Fruit fly (Drosophila melanogaster) whole organism, embryonic: ENCODE measurements around the gene CG6891.
A peak's percentile ranks its signal among the peaks of the same experiment; 100 is the strongest.

Experiments
- BtbVII ChIP-seq: fragments of 200-800 bp; sonication (Bioruptor generic); optimal IDR thresholded peaks from 3 replicates; lab custom pipeline; 2017; ENCODE audit warnings: missing biosample characterization, mild to moderate bottlenecking, missing genetic modification characterization
- Bteb2 ChIP-seq: fragments of 200-800 bp; sonication (Bioruptor generic); optimal IDR thresholded peaks from 2 replicates; lab custom pipeline; 2016; ENCODE audit warnings: missing biosample characterization, missing genetic modification characterization
- CG10209 ChIP-seq: fragments of 200-800 bp; sonication (Bioruptor generic); optimal IDR thresholded peaks from 3 replicates; lab custom pipeline; 2017; ENCODE audit warnings: missing biosample characterization, mild to moderate bottlenecking, missing genetic modification characterization, missing genetic modification reagents
- CG10267 ChIP-seq: fragments of 200-800 bp; sonication (Bioruptor generic); optimal IDR thresholded peaks from 2 replicates; lab custom pipeline; 2018; ENCODE audit warnings: missing biosample characterization, mild to moderate bottlenecking, missing genetic modification characterization, moderate library complexity
- CG11398 ChIP-seq: fragments of 200-800 bp; sonication (Bioruptor generic); optimal IDR thresholded peaks from 2 replicates; lab custom pipeline; 2016; ENCODE audit warnings: missing biosample characterization, missing genetic modification characterization
- CG11504 ChIP-seq: fragments of 200-800 bp; sonication (Bioruptor generic); optimal IDR thresholded peaks from 3 replicates; lab custom pipeline; 2019; ENCODE audit warnings: missing biosample characterization, mild to moderate bottlenecking, missing genetic modification characterization, moderate library complexity
- CG12104 ChIP-seq: fragments of 200-800 bp; sonication (Bioruptor generic); optimal IDR thresholded peaks from 3 replicates; lab custom pipeline; 2016; ENCODE audit warnings: missing biosample characterization, missing genetic modification characterization
- CG1233 ChIP-seq: fragments of 200-800 bp; sonication (Bioruptor generic); optimal IDR thresholded peaks from 4 replicates; lab custom pipeline; 2018; ENCODE audit warnings: missing biosample characterization, mild to moderate bottlenecking, missing genetic modification characterization
- CG13894 ChIP-seq: fragments of 200-800 bp; sonication (Bioruptor generic); optimal IDR thresholded peaks from 3 replicates; lab custom pipeline; 2018; ENCODE audit warnings: missing biosample characterization, mild to moderate bottlenecking, missing genetic modification characterization, moderate library complexity
- CG15073 ChIP-seq: fragments of 200-800 bp; sonication (Bioruptor generic); optimal IDR thresholded peaks from 2 replicates; lab custom pipeline; 2016; ENCODE audit warnings: missing biosample characterization, missing genetic modification characterization
- CG15479 ChIP-seq: fragments of 200-800 bp; sonication (Bioruptor generic); optimal IDR thresholded peaks from 3 replicates; lab custom pipeline; 2019; ENCODE audit warnings: missing biosample characterization, mild to moderate bottlenecking, missing genetic modification characterization, moderate library complexity
- CG15696 ChIP-seq: fragments of 200-800 bp; sonication (Bioruptor generic); optimal IDR thresholded peaks from 2 replicates; lab custom pipeline; 2019; ENCODE audit warnings: missing biosample characterization, mild to moderate bottlenecking, missing genetic modification characterization, moderate library complexity
- CG30020 ChIP-seq: fragments of 200-800 bp; optimal IDR thresholded peaks from 2 replicates; lab custom pipeline; 2019; ENCODE audit warnings: missing biosample characterization, mild to moderate bottlenecking, missing genetic modification characterization, moderate library complexity
- CG33213 ChIP-seq: fragments of 200-800 bp; sonication (Bioruptor generic); optimal IDR thresholded peaks from 3 replicates; lab custom pipeline; 2016; ENCODE audit warnings: missing biosample characterization, missing genetic modification characterization
- CG34224 ChIP-seq: fragments of 200-800 bp; sonication (Bioruptor generic); IDR thresholded peaks from 3 replicates; pipeline ENCODE4 v1.3.6; 2022; ENCODE audit warnings: missing biosample characterization, missing genetic modification characterization; ENCODE audit not compliant: partially characterized antibody
- CG4854 ChIP-seq: fragments of 200-800 bp; sonication (Bioruptor generic); optimal IDR thresholded peaks from 2 replicates; lab custom pipeline; 2016; ENCODE audit warnings: missing biosample characterization, missing genetic modification characterization, inconsistent platforms
- CG5953 ChIP-seq: fragments of 200-800 bp; sonication (Bioruptor generic); IDR thresholded peaks from 2 replicates; pipeline ENCODE4 v1.3.6; 2022; ENCODE audit warnings: missing biosample characterization, missing genetic modification characterization
- CG8924 ChIP-seq: fragments of 200-800 bp; optimal IDR thresholded peaks from 3 replicates; lab custom pipeline; 2019; ENCODE audit warnings: missing biosample characterization, mild to moderate bottlenecking, missing genetic modification characterization, moderate library complexity
- CG8944 ChIP-seq: fragments of 200-800 bp; sonication (Bioruptor generic); optimal IDR thresholded peaks from 3 replicates; lab custom pipeline; 2016; ENCODE audit warnings: missing biosample characterization, missing genetic modification characterization
- CG9215 ChIP-seq: fragments of 200-800 bp; sonication (Bioruptor generic); IDR thresholded peaks from 2 replicates; pipeline ENCODE4 v1.3.6; 2022; ENCODE audit warnings: missing biosample characterization, missing genetic modification characterization
- CrebB ChIP-seq: fragments of 200-800 bp; sonication (Bioruptor generic); optimal IDR thresholded peaks from 3 replicates; lab custom pipeline; 2018; ENCODE audit warnings: missing biosample characterization, mild to moderate bottlenecking, missing genetic modification characterization
- Deaf1 ChIP-seq: fragments of 200-800 bp; optimal IDR thresholded peaks from 3 replicates; lab custom pipeline; 2019; ENCODE audit warnings: missing biosample characterization, mild to moderate bottlenecking, missing genetic modification characterization, moderate library complexity
- Dfd ChIP-seq, 2 experiments: fragments of >200 bp; optimal IDR thresholded peaks; 2 replicates each; lab custom pipeline; 2017; ENCODE audit warnings: missing biosample characterization in 2 of 2, missing genetic modification characterization in 2 of 2
- Dp ChIP-seq: fragments of 200-800 bp; sonication (Bioruptor generic); optimal IDR thresholded peaks from 2 replicates; lab custom pipeline; 2018; ENCODE audit warnings: missing biosample characterization, mild to moderate bottlenecking, missing genetic modification characterization, moderate library complexity
- Gsc ChIP-seq: fragments of 200-800 bp; sonication (Bioruptor generic); IDR thresholded peaks from 2 replicates; pipeline ENCODE4 v1.3.6; 2022; ENCODE audit warnings: missing biosample characterization, missing genetic modification characterization
- Max ChIP-seq: fragments of 200-800 bp; sonication (Bioruptor generic); optimal IDR thresholded peaks from 2 replicates; lab custom pipeline; 2016; ENCODE audit warnings: missing biosample characterization, mild to moderate bottlenecking, missing genetic modification characterization
- NC2α ChIP-seq: fragments of 200-800 bp; sonication (Bioruptor generic); optimal IDR thresholded peaks from 2 replicates; lab custom pipeline; 2016; ENCODE audit warnings: missing biosample characterization, missing genetic modification characterization
- NK7.1 ChIP-seq: fragments of 200-800 bp; sonication (Bioruptor generic); optimal IDR thresholded peaks from 3 replicates; lab custom pipeline; 2016; ENCODE audit warnings: missing biosample characterization, missing genetic modification characterization
- Nf-YC ChIP-seq: fragments of 200-800 bp; optimal IDR thresholded peaks from 3 replicates; lab custom pipeline; 2019; ENCODE audit warnings: missing biosample characterization, mild to moderate bottlenecking, missing genetic modification characterization, moderate library complexity
- NfI ChIP-seq: fragments of 200-800 bp; sonication (Bioruptor generic); optimal IDR thresholded peaks from 3 replicates; lab custom pipeline; 2018; ENCODE audit warnings: missing biosample characterization, mild to moderate bottlenecking, missing genetic modification characterization, moderate library complexity
- Sin3A ChIP-seq: fragments of >200 bp; optimal IDR thresholded peaks from 2 replicates; lab custom pipeline; 2018
- Sry-δ ChIP-seq: fragments of 200-800 bp; sonication (Bioruptor generic); optimal IDR thresholded peaks from 2 replicates; lab custom pipeline; 2016; ENCODE audit warnings: missing biosample characterization, missing genetic modification characterization
- crc ChIP-seq: fragments of 200-800 bp; sonication (Bioruptor generic); optimal IDR thresholded peaks from 2 replicates; lab custom pipeline; 2016; ENCODE audit warnings: missing biosample characterization, missing genetic modification characterization
- dm ChIP-seq: fragments of 200-800 bp; sonication (Bioruptor generic); optimal IDR thresholded peaks from 3 replicates; lab custom pipeline; 2016; ENCODE audit warnings: missing biosample characterization, missing genetic modification characterization
- dmrt99B ChIP-seq: fragments of 200-800 bp; sonication (Bioruptor generic); optimal IDR thresholded peaks from 2 replicates; lab custom pipeline; 2018; ENCODE audit warnings: missing biosample characterization, mild to moderate bottlenecking, missing genetic modification characterization, moderate library complexity
- emc ChIP-seq: fragments of 200-800 bp; sonication (Bioruptor generic); optimal IDR thresholded peaks from 2 replicates; lab custom pipeline; 2016; ENCODE audit warnings: missing biosample characterization, missing genetic modification characterization
- gt ChIP-seq: fragments of 200-800 bp; sonication (Bioruptor generic); IDR thresholded peaks from 2 replicates; pipeline ENCODE4 v1.3.6; 2022; ENCODE audit warnings: missing biosample characterization, missing genetic modification characterization
- inv ChIP-seq: fragments of 200-800 bp; sonication (Bioruptor generic); IDR thresholded peaks from 2 replicates; pipeline ENCODE4 v1.3.6; 2022; ENCODE audit warnings: missing biosample characterization, missing genetic modification characterization; ENCODE audit not compliant: partially characterized antibody
- kni ChIP-seq: fragments of 200-800 bp; sonication (Bioruptor generic); optimal IDR thresholded peaks from 3 replicates; lab custom pipeline; 2017; ENCODE audit warnings: mild to moderate bottlenecking, missing biosample characterization, missing genetic modification reagents, missing genetic modification characterization
- lab ChIP-seq: fragments of 200-800 bp; sonication (Bioruptor generic); optimal IDR thresholded peaks from 3 replicates; lab custom pipeline; 2017; ENCODE audit warnings: missing biosample characterization, missing genetic modification characterization, mild to moderate bottlenecking, moderate library complexity, missing genetic modification reagents
- lov ChIP-seq, 2 experiments: fragments of 200-800 bp in 1 of 2; fragments of >200 bp in 1 of 2; sonication (Bioruptor generic) in 1 of 2; IDR thresholded peaks in 1 of 2; optimal IDR thresholded peaks in 1 of 2; 2 replicates in 1 of 2; 3 replicates in 1 of 2; pipeline versions ENCODE4 v1.3.6 to Lab custom; 2017 to 2022; ENCODE audit warnings: missing biosample characterization in 1 of 2, missing genetic modification characterization in 1 of 2
- nerfin-2 ChIP-seq: fragments of 200-800 bp; sonication (Bioruptor generic); IDR thresholded peaks from 2 replicates; pipeline ENCODE4 v1.3.6; 2022; ENCODE audit warnings: missing biosample characterization, missing genetic modification characterization; ENCODE audit not compliant: partially characterized antibody
- row ChIP-seq: fragments of 200-800 bp; sonication (Bioruptor generic); IDR thresholded peaks from 3 replicates; pipeline ENCODE4 v1.3.6; 2022; ENCODE audit warnings: missing biosample characterization, missing genetic modification characterization
- scrt ChIP-seq: fragments of 200-800 bp; sonication (Bioruptor generic); optimal IDR thresholded peaks from 2 replicates; lab custom pipeline; 2018; ENCODE audit warnings: missing biosample characterization, mild to moderate bottlenecking, missing genetic modification characterization, moderate library complexity
- sim ChIP-seq: fragments of 200-800 bp; sonication (Bioruptor generic); IDR thresholded peaks from 2 replicates; pipeline ENCODE4 v1.3.6; 2022; ENCODE audit warnings: missing biosample characterization, missing genetic modification characterization
- tgo ChIP-seq: fragments of 200-800 bp; sonication (Bioruptor generic); IDR thresholded peaks from 3 replicates; pipeline ENCODE4 v1.3.6; 2022; ENCODE audit warnings: missing biosample characterization, missing genetic modification characterization
- tup ChIP-seq: fragments of 200-800 bp; sonication (Bioruptor generic); optimal IDR thresholded peaks from 2 replicates; lab custom pipeline; 2016; ENCODE audit warnings: missing biosample characterization, mild to moderate bottlenecking, missing genetic modification characterization, moderate library complexity
- unc-4 ChIP-seq: fragments of 200-800 bp; sonication (Bioruptor generic); IDR thresholded peaks from 2 replicates; pipeline ENCODE4 v1.3.6; 2022; ENCODE audit warnings: missing biosample characterization, missing genetic modification characterization; ENCODE audit not compliant: partially characterized antibody

The CG6891 gene

DNA sequence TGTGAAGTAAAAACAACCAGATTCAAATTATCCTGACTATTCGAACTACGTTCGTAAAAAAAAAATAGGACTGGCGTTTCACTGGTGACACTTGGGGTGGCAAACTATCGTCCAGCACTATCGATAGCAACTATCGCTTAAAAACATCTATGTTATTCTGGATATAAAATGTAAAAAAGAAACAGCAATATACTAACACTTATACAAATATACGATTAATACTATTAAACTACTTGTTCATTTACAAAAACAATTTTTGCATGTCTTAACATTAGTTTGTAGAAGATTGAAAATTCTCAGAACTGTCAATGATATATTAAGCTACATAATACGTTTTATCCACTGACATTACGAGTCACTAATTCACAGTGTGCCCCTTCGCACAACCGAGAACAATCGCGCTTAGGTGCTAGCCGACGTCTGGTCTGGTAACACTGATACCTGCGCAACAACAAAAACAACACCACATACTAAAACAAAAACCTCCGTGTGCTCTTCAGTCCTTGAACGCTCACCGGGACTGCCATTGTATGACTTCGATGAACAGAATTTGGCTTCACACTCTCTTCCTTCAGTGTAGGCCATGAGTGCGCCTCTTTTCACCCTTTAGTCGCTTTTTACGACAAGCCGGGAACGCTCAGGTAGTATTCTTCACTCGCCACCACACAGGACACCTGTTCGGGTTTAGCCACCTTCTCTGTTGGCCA is 8.5 kb downstream of the CG6891 start, which contains the start of gene CG18259 (continued):
- TF ChIP-seq CG11504 (tag; lab: Kevin White, UChicago) (peak; percentile 41), lab (no peak), kni (GFP tag; lab: Kevin White, UChicago) (no peak), CG15696 (tag; lab: Kevin White, UChicago) (no peak), CG10267 (tag; lab: Kevin White, UChicago) (peak; percentile 20), scrt (GFP tag; lab: Kevin White, UChicago) (no peak), Gsc (GFP tag; lab: Robert Waterston, UW) (no peak), dmrt99B (no peak), Dp (GFP tag; lab: Kevin White, UChicago) (peak; percentile 24), nerfin-2 (0 out of 2 replicates have a peak, but pooled peaks have one; percentile 38), CG8944 (GFP tag; lab: Kevin White, UChicago) (no peak), Dfd (GFP tag; optimal IDR thresholded peaks at IDR 0.05; lab: Kevin White, UChicago) (peak in 1 of 2 experiments; percentile 59), unc-4 (peak; percentile 80), sim (GFP tag; lab: Robert Waterston, UW) (no peak), NC2α (GFP tag; lab: Kevin White, UChicago) (no peak), tup (GFP tag; lab: Kevin White, UChicago) (no peak), CG1233 (GFP tag; lab: Kevin White, UChicago) (no peak), Sin3A (peak; percentile 83), Nf-YC (tag; lab: Kevin White, UChicago) (peak; percentile 34), CG13894 (tag; lab: Kevin White, UChicago) (no peak), CG33213 (GFP tag; lab: Kevin White, UChicago) (peak; percentile 2), CG5953 (GFP tag; lab: Robert Waterston, UW) (no peak), CG34224 (GFP tag; lab: Robert Waterston, UW) (peak; percentile 63; the same call in 1 of the 3 replicates), row (GFP tag; lab: Robert Waterston, UW) (peak; percentile 84), CG9215 (GFP tag; lab: Robert Waterston, UW) (no peak; the same call in 1 of the 2 replicates), CG10209 (no peak), inv (peak; percentile 84), CG30020 (peak; percentile 94), gt (no peak), lov (optimal IDR thresholded peaks at IDR 0.05; lab: Kevin White, UChicago) (no peak), lov (GFP tag; IDR thresholded peaks at IDR 0.05; lab: Robert Waterston, UW) (no peak), NfI (GFP tag; lab: Kevin White, UChicago) (no peak), Deaf1 (no peak), CG15479 (peak; percentile 9), Bteb2 (GFP tag; lab: Kevin White, UChicago) (no peak), CG11398 (no peak), CG12104 (no peak), tgo (GFP tag; lab: Robert Waterston, UW) (no peak), CG4854 (GFP tag; lab: Kevin White, UChicago) (no peak), BtbVII (GFP tag; lab: Kevin White, UChicago) (no peak), CG15073 (no peak), crc (GFP tag; lab: Kevin White, UChicago) (no peak), CrebB (no peak), Max (GFP tag; lab: Kevin White, UChicago) (no peak), emc (GFP tag; lab: Kevin White, UChicago) (no peak), Sry-δ (GFP tag; lab: Kevin White, UChicago) (peak; percentile 90), dm (GFP tag; lab: Kevin White, UChicago) (peak; percentile 21), CG8924 (tag; lab: Kevin White, UChicago) (peak; percentile 7), NK7.1 (GFP tag; lab: Kevin White, UChicago) (no peak)
